Fruit fly (Drosophila melanogaster) whole organism: ENCODE results near the gene Rbm13.

ENCODE experiments used
- CG8478 ChIP-seq: fragments of >200 bp; optimal IDR thresholded peaks from 2 replicates; lab custom pipeline; 2018; ENCODE audit warnings: inconsistent platforms
- Dll ChIP-seq: fragments of >200 bp; optimal IDR thresholded peaks from 2 replicates; lab custom pipeline; 2017
- EcR ChIP-seq, 2 experiments: fragments of >200 bp; optimal IDR thresholded peaks; 2 replicates each; lab custom pipeline; 2017; ENCODE audit warnings: missing biosample characterization in 2 of 2, missing genetic modification characterization in 2 of 2, missing genetic modification reagents in 2 of 2
- pan ChIP-seq: fragments of >200 bp; optimal IDR thresholded peaks from 2 replicates; lab custom pipeline; 2017
- psq ChIP-seq: fragments of >200 bp; optimal IDR thresholded peaks from 2 replicates; lab custom pipeline; 2017
- usp ChIP-seq: fragments of >200 bp; optimal IDR thresholded peaks from 2 replicates; lab custom pipeline; 2017; ENCODE audit warnings: missing biosample characterization, missing genetic modification characterization, mixed read lengths

Gene Rbm13

DNA sequence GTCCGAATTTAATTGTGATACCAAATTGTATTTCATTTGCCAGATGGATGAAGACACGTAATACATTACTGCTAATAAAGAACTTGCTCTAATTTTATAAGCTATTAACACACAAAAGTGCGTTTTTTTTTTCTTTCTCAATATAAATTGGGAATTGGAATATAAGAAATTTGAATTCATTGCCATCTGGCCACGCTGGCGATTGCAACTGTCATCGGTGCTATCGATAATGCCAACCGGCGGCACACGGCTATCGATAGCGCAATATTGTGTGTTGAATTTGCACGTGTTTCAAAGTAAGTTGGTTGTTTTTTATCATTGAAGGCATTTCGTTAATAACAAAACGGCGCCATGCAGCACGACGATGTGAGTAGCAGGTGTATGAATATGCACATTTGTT is at the start of gene Rbm13:
Rbm13 (plus strand) TSS at position 253 of the 400 bp plus-strand sequence.
- TF ChIP-seq usp: no peak

DNA sequence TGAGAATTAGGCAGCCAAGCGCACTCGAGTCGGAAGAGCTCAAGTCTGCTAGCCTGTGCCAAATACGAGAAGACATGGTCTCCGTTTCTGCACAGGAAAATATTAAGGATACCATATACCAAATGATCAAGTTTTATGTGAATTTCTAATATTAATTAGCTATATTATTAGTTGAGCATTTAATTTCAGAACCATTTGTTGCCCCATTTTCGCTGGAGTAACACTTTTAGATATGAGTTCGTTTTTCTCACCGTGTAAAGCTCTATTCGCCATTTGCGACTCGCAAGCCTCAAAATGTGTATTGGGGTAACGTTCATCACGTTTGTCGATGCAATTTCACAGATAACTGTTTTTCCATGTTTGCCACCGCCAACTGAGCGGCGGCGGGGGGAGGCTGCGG is 49.3 kb upstream of the Rbm13 start:
- no peak for TF ChIP-seq EcR (GFP tag; optimal IDR thresholded peaks at IDR 0.05; lab: Kevin White, UChicago)
- TF ChIP-seq psq (lab: Kevin White, UChicago): no peak
- TF ChIP-seq CG8478: no peak
- TF ChIP-seq usp: no peak
- no peak for TF ChIP-seq pan (lab: Kevin White, UChicago)
- TF ChIP-seq Dll: no peak

DNA sequence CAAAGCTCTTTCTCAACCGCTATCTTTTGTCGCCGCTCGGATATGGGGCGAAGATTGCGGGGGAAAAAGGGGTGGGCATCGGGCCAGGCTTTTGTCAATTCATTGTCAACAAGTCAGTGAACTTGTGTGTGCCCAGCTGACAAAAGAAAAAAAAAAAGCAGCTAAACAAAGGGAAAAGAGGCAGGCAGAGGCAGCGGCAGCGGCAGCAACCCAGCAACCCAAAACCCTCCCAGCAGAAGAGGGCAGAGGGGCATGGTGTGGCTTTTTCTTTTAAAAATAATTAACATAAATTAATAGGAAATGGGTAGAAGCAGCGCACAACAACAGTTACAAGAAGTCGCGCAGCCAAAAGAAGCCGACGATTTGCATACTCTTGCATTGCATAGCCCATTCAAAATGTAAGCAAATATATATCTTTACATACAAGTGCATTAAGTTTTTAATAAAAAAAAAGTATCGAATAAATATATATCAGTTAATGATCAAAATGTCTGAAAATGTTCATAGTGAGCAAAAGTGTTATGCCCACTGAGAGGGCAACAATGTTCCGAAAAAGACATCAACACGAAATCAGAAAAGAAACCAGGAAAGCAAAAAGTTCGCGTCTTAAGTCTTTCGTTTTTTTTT is 44.3 kb upstream of the Rbm13 start:
- TF ChIP-seq EcR (GFP tag; optimal IDR thresholded peaks at IDR 0.05; lab: Kevin White, UChicago) (no peak), Dll (no peak), usp (no peak)

DNA sequence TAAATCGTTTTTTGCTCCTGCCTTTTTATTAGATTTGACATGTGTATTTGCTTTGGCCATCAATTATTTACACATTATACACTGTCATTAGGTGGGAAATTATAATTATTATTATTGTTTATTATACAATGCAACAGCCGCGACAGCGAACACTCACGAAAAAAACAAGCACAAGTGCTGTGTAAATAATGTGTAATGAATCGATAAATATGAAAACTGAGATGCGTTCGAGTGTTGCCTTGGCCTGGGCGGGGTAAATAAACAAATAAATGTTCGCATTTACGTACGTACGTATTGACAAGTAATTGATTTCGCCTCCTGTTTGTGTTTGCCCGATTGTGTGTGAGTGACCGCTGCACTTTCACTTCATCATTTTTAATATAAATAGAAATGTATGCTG is 42.8 kb upstream of the Rbm13 start:
- TF ChIP-seq pan (lab: Kevin White, UChicago) (no peak), psq (lab: Kevin White, UChicago) (no peak), EcR (GFP tag; optimal IDR thresholded peaks at IDR 0.05; lab: Kevin White, UChicago) (no peak), CG8478 (no peak), Dll (no peak), usp (no peak)

DNA sequence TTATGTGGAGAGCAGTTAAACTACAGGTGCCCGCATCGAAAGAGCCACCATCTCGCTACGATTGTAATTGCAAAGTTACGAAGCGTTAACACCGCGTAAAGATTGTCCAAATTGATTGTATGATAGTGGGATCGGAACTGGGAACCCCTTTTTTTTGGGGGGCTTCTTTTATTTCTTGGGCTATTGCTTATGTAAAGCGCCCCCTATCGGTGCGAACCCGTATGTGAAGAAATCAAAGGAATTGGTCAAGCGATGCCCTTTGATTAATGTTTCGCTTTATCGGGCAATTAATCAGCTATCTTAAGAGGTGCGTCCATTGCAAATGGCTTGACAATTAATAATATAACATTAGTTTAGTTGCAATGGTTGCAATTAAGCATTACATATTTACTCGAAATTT is 42.0 kb upstream of the Rbm13 start:
- TF ChIP-seq pan (lab: Kevin White, UChicago) (no peak), EcR (GFP tag; optimal IDR thresholded peaks at IDR 0.05; lab: Kevin White, UChicago) (no peak), CG8478 (no peak)

DNA sequence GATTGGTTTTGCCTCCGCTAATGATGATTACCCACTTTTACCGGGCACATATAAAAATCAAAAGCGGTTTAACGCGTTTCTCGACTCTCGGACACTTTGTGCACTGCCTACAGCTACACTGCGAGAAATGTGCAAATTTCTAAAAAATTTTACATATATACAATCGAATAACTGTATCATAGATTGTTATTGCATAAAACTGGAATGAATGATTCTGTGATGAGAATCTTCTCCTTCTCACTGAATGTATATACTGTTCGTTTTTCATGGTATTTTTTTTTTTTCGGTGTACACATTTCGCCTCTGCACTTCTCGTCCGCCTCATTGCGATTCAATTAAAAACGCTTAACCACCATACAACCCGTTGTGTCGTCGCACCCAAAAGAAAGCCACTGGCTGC is 40.2 kb upstream of the Rbm13 start:
- no peak for TF ChIP-seq CG8478
- TF ChIP-seq EcR (GFP tag; optimal IDR thresholded peaks at IDR 0.05; lab: Kevin White, UChicago): no peak
- TF ChIP-seq psq (lab: Kevin White, UChicago): no peak
- TF ChIP-seq pan (lab: Kevin White, UChicago): no peak
- TF ChIP-seq Dll: no peak
- TF ChIP-seq usp: no peak

DNA sequence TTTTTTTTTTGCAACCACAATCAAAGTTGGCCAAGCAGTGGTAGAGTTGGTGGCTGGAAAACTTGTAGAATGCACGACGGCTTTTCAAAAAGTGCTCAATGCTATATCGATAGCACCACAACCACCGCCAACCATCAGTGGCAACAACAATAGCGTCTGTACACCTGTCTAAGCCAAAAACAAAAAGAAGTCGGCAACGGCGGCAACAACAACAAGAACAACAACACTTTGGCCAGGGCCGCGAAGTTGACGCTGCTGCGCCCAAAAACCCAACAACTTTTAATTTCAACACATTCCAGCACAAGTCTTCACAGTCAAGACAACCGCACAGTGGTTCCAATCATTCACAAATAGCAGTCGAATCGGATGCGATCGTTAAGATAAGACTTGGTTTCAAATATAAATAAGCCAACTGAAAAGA is 38.4 kb upstream of the Rbm13 start:
- TF ChIP-seq psq (lab: Kevin White, UChicago): no peak
- no peak for TF ChIP-seq usp
- no peak for TF ChIP-seq Dll
- no peak for TF ChIP-seq CG8478
- TF ChIP-seq EcR (GFP tag; optimal IDR thresholded peaks at IDR 0.05; lab: Kevin White, UChicago): no peak
- no peak for TF ChIP-seq pan (lab: Kevin White, UChicago)

DNA sequence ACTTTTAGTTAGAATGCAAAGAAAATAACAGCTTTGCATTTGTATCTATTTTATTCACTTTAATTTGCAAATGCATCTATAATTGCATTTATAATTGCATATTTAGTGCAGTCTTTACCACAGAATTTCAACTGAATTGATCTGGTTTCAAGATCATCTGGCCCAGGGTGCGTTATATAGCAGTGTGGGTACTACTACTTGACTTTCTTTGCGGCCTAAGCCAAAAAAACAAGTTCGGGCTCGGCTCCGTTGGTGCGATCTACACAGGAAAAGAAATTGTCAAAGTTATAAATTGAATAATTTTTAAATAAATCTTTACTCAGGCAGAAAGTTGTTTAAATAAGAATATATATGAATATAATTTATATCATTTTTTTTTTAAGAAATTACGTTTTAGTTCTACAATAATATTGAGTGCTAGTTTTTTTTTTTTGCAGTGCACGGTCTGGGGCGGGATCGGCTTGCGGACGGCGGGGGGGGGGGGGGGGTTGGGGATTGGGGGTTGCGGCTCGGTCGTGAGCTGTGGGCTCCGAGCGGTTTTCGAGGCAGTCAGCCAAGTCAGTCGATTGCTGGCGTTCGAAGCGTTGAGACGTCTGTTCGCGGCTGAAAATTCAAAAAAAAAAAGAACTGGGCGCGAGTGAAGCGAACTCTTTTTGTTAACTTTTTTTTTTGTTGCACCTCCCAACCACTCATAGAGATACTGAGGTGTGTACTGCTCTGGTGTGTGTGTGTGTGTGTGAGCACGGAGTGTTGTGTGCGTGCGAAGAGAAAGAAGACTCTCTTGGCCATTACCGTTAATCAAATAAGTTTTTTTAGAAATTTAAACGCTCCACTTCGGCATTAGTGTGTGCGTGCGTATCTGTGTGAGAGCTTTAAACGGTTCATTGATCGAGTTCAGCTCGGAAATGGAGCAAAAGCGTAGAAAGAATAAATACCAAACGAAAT is 37.7 kb upstream of the Rbm13 start:
- TF ChIP-seq pan (lab: Kevin White, UChicago) (no peak), psq (lab: Kevin White, UChicago) (no peak), Dll (no peak), usp (no peak), CG8478 (no peak)

DNA sequence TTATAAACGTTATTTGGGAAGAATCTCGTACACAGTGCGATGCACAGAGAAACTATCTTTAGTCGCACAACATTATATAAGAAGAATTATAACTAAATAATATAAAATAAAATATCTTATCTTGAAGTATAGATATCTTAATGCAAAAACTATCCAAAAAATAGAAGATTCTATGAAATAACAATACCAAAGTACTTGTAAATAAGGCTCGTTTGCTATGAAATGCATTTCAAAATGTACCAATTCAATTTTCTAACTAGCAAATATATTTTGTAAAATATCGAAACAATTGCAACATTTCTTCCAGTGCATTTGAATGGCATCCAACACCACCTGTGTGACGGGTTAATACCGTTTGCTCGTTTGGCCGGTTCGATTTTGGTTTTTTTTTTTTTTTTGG is 35.2 kb upstream of the Rbm13 start:
- TF ChIP-seq psq (lab: Kevin White, UChicago) (no peak), pan (lab: Kevin White, UChicago) (no peak), usp (no peak), Dll (no peak), CG8478 (no peak), EcR (GFP tag; optimal IDR thresholded peaks at IDR 0.05; lab: Kevin White, UChicago) (no peak)

DNA sequence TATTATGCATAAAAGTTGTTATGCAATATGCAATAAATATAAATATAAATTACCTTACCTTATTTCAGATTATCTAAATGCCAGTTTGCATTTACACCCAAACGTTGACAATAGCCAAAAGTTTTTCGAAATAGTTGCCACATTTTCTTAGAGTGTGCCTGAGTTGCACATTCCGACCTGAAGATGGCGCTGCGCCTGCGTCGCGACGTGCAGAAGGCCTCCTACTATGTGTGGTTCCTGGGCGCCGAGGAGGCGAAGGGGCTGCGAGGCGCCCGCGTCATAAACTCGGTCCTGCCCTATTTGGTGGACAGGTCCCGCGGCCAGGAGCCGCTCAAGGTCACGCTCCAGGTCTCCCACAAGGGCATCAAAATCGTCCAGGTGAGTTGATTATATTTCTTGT is 34.0 kb upstream of the Rbm13 start:
- TF ChIP-seq EcR (GFP tag; optimal IDR thresholded peaks at IDR 0.05; lab: Kevin White, UChicago): no peak
- no peak for TF ChIP-seq pan (lab: Kevin White, UChicago)
- no peak for TF ChIP-seq psq (lab: Kevin White, UChicago)
- no peak for TF ChIP-seq Dll

DNA sequence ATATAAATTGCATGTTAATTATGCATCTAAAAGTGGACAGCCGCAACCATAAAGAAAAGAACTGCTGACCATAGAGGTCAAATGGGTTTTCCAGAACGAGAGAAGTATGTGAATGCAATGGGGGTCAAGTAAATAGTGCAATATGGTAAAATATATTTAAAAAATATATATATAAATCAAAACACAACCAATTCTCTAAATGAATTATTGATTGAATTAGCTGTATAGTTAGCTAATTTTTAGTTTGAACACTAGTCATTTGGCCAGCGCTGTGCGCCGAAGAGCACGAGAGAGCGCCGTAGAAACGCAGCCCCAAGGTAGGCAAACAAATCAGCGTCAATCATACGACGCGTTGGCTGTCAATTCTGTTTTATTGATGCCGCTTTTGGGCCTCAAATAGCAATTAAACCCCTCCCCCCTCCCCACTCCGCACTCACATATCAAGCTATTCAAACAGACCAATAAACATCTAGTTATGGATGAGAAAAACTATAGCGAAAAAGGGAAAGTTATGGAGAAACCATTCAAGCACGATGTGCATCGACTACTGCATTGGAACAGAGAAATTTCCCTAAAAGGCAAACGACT is 22.4 kb upstream of the Rbm13 start:
- no peak for TF ChIP-seq Dll
- no peak for TF ChIP-seq EcR (GFP tag; optimal IDR thresholded peaks at IDR 0.05; lab: Kevin White, UChicago)
- no peak for TF ChIP-seq pan (lab: Kevin White, UChicago)
- TF ChIP-seq CG8478: no peak
- TF ChIP-seq psq (lab: Kevin White, UChicago): no peak
- TF ChIP-seq usp: no peak

DNA sequence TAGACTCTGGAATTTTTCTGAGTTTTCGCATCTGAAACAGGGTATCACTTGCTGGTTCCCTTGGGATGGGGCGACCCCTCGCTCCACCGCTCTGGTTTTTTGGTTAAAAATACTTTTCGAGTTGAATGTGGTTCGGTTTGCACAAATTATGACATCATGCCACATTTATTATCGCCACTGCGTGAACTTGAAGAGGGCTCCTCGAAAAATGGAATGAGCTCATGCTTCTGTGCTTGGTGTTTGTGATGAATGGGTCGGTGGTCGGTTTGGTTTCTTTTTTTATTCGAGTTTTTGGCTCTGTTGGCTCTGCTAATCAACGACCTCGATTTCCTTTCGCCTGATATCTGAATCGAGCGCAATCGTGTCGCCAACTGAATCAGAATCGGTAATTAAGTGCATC is 19.8 kb upstream of the Rbm13 start:
- TF ChIP-seq psq (lab: Kevin White, UChicago) (no peak), EcR (GFP tag; optimal IDR thresholded peaks at IDR 0.05; lab: Kevin White, UChicago) (no peak), Dll (no peak), usp (no peak), CG8478 (no peak), pan (lab: Kevin White, UChicago) (no peak)

DNA sequence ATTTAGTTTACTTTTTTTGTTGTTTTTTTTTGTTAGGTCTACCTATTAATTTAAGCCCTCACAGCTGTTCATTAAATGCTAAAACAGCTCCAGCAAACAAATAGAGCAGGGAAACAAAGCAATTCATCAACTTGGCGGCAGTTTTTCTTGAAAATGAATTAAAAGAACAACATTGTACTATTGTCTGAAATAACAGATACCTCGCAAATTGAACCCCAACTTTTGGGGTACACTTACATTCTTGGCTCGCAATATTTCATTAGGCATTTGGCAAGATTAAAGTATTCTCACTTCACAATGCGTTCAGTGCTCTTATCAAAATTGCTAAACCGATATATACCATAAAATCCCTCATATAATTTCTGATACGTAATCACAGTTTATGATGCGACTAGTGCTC is 18.1 kb upstream of the Rbm13 start:
- TF ChIP-seq pan (lab: Kevin White, UChicago): no peak
- TF ChIP-seq CG8478: no peak
- TF ChIP-seq usp: no peak
- no peak for TF ChIP-seq EcR (GFP tag; optimal IDR thresholded peaks at IDR 0.05; lab: Kevin White, UChicago)
- TF ChIP-seq psq (lab: Kevin White, UChicago): no peak
- TF ChIP-seq Dll: no peak
